Fruit fly (Drosophila melanogaster) whole organism, embryonic: Measurements from ENCODE around the gene Ptp99A.
A peak's percentile ranks its signal among the peaks of the same experiment; 100 is the strongest.

Experiments
- Atf3 ChIP-seq: fragments of 200-800 bp; sonication (Bioruptor generic); optimal IDR thresholded peaks from 3 replicates; lab custom pipeline; 2016; ENCODE audit warnings: missing biosample characterization, missing genetic modification characterization
- Bdp1 ChIP-seq: fragments of 200-800 bp; sonication (Bioruptor generic); optimal IDR thresholded peaks from 3 replicates; lab custom pipeline; 2016; ENCODE audit warnings: missing biosample characterization, missing genetic modification characterization
- CG10274 ChIP-seq: fragments of 200-800 bp; sonication (Bioruptor generic); optimal IDR thresholded peaks from 3 replicates; lab custom pipeline; 2017; ENCODE audit warnings: missing biosample characterization, mild to moderate bottlenecking, missing genetic modification characterization
- CG11085 ChIP-seq: fragments of 200-800 bp; sonication (Bioruptor generic); IDR thresholded peaks from 2 replicates; pipeline ENCODE4 v1.3.6; 2022; ENCODE audit warnings: missing biosample characterization, missing genetic modification characterization
- CG11723 ChIP-seq: fragments of 200-800 bp; sonication (Bioruptor generic); optimal IDR thresholded peaks from 2 replicates; lab custom pipeline; 2017; ENCODE audit warnings: missing biosample characterization, mild to moderate bottlenecking, missing genetic modification characterization
- CG12071 ChIP-seq: fragments of 200-800 bp; sonication (Bioruptor generic); optimal IDR thresholded peaks from 3 replicates; lab custom pipeline; 2018; ENCODE audit warnings: missing biosample characterization, mild to moderate bottlenecking, missing genetic modification characterization
- CG14014 ChIP-seq: fragments of 200-800 bp; sonication (Bioruptor generic); IDR thresholded peaks from 2 replicates; pipeline ENCODE4 v1.3.6; 2022; ENCODE audit warnings: missing biosample characterization, missing genetic modification characterization
- CG15269 ChIP-seq: fragments of 200-800 bp; sonication (Bioruptor generic); optimal IDR thresholded peaks from 2 replicates; lab custom pipeline; 2018; ENCODE audit warnings: missing biosample characterization, mild to moderate bottlenecking, missing genetic modification characterization, moderate library complexity
- CG17359 ChIP-seq: fragments of 200-800 bp; sonication (Bioruptor generic); optimal IDR thresholded peaks from 3 replicates; lab custom pipeline; 2018; ENCODE audit warnings: missing biosample characterization, mild to moderate bottlenecking, missing genetic modification characterization, moderate library complexity
- CG30431 ChIP-seq: fragments of 200-800 bp; sonication (Bioruptor generic); optimal IDR thresholded peaks from 2 replicates; lab custom pipeline; 2017; ENCODE audit warnings: missing biosample characterization, missing genetic modification characterization
- CG33557 ChIP-seq: fragments of 200-800 bp; sonication (Bioruptor generic); optimal IDR thresholded peaks from 2 replicates; lab custom pipeline; 2019; ENCODE audit warnings: missing biosample characterization, mild to moderate bottlenecking, missing genetic modification characterization, moderate library complexity
- CG3407 ChIP-seq: fragments of 200-800 bp; sonication (Bioruptor generic); optimal IDR thresholded peaks from 2 replicates; lab custom pipeline; 2018; ENCODE audit warnings: missing biosample characterization, mild to moderate bottlenecking, missing genetic modification characterization
- CG3847 ChIP-seq: fragments of 200-800 bp; sonication (Bioruptor generic); IDR thresholded peaks from 2 replicates; pipeline ENCODE4 v1.3.6; 2022; ENCODE audit warnings: missing biosample characterization, missing genetic modification characterization
- CG4282 ChIP-seq: fragments of 200-800 bp; sonication (Bioruptor generic); optimal IDR thresholded peaks from 2 replicates; lab custom pipeline; 2016; ENCODE audit warnings: missing biosample characterization, missing genetic modification characterization
- CG6175 ChIP-seq: fragments of 200-800 bp; sonication (Bioruptor generic); IDR thresholded peaks from 3 replicates; pipeline ENCODE4 v1.3.6; 2022; ENCODE audit warnings: missing biosample characterization, missing genetic modification characterization
- CG6791 ChIP-seq: fragments of 200-800 bp; sonication (Bioruptor generic); IDR thresholded peaks from 3 replicates; pipeline ENCODE4 v1.3.6; 2022; ENCODE audit warnings: missing biosample characterization, missing genetic modification characterization; ENCODE audit not compliant: partially characterized antibody
- CG7271 ChIP-seq: fragments of 200-800 bp; sonication (Bioruptor generic); optimal IDR thresholded peaks from 2 replicates; lab custom pipeline; 2018; ENCODE audit warnings: missing biosample characterization, mild to moderate bottlenecking, missing genetic modification characterization, moderate library complexity
- Camta ChIP-seq: fragments of 200-800 bp; sonication (Bioruptor generic); optimal IDR thresholded peaks from 2 replicates; lab custom pipeline; 2016; ENCODE audit warnings: missing biosample characterization, missing genetic modification characterization
- Chrac-16 ChIP-seq: fragments of 200-800 bp; sonication (Bioruptor generic); optimal IDR thresholded peaks from 3 replicates; lab custom pipeline; 2016; ENCODE audit warnings: missing biosample characterization, missing genetic modification characterization
- CkIIα-i1 ChIP-seq: fragments of 200-800 bp; sonication (Bioruptor generic); IDR thresholded peaks from 2 replicates; pipeline ENCODE4 v1.3.6; 2022; ENCODE audit warnings: missing biosample characterization, missing genetic modification characterization
- CoRest ChIP-seq: fragments of 200-800 bp; sonication (Bioruptor generic); optimal IDR thresholded peaks from 3 replicates; lab custom pipeline; 2018; ENCODE audit warnings: missing biosample characterization, mild to moderate bottlenecking, missing genetic modification characterization, moderate library complexity
- Dek ChIP-seq: fragments of 200-800 bp; sonication (Bioruptor generic); optimal IDR thresholded peaks from 3 replicates; lab custom pipeline; 2019; ENCODE audit warnings: missing biosample characterization, mild to moderate bottlenecking, missing genetic modification characterization, moderate library complexity
- ERR ChIP-seq: fragments of 200-800 bp; sonication (Bioruptor generic); optimal IDR thresholded peaks from 2 replicates; lab custom pipeline; 2016; ENCODE audit warnings: missing biosample characterization, missing genetic modification characterization
- Hsf ChIP-seq: fragments of 200-800 bp; sonication (Bioruptor generic); optimal IDR thresholded peaks from 3 replicates; lab custom pipeline; 2016; ENCODE audit warnings: missing biosample characterization, missing genetic modification characterization
- Jarid2 ChIP-seq: fragments of 200-800 bp; sonication (Bioruptor generic); optimal IDR thresholded peaks from 3 replicates; lab custom pipeline; 2017; ENCODE audit warnings: mild to moderate bottlenecking, missing biosample characterization, missing genetic modification reagents, missing genetic modification characterization
- Lim3 ChIP-seq: fragments of 200-800 bp; sonication (Bioruptor generic); IDR thresholded peaks from 2 replicates; pipeline ENCODE4 v1.3.6; 2022; ENCODE audit warnings: missing biosample characterization, missing genetic modification characterization
- Lpt ChIP-seq: fragments of >200 bp; optimal IDR thresholded peaks from 2 replicates; lab custom pipeline; 2018; ENCODE audit warnings: missing biosample characterization, missing genetic modification characterization
- MESR4 ChIP-seq: fragments of 200-800 bp; sonication (Bioruptor generic); optimal IDR thresholded peaks from 2 replicates; lab custom pipeline; 2018; ENCODE audit warnings: missing biosample characterization, mild to moderate bottlenecking, missing genetic modification characterization, moderate library complexity
- Med ChIP-seq: fragments of 200-800 bp; sonication (Bioruptor generic); peaks from one replicate; lab custom pipeline; 2016; ENCODE audit warnings: missing biosample characterization, missing genetic modification characterization, mild to moderate bottlenecking, inconsistent platforms, moderate library complexity
- Nf-YA ChIP-seq: fragments of 200-800 bp; sonication (Bioruptor generic); IDR thresholded peaks from 2 replicates; pipeline ENCODE4 v1.3.6; 2022; ENCODE audit warnings: missing biosample characterization, missing genetic modification characterization
- Rfx ChIP-seq: fragments of 200-800 bp; sonication (Bioruptor generic); IDR thresholded peaks from 2 replicates; pipeline ENCODE4 v1.3.6; 2022; ENCODE audit warnings: missing biosample characterization, missing genetic modification characterization
- Spps ChIP-seq: fragments of 200-800 bp; sonication (Bioruptor generic); optimal IDR thresholded peaks from 2 replicates; lab custom pipeline; 2018; ENCODE audit warnings: missing biosample characterization, mild to moderate bottlenecking, missing genetic modification characterization
- Trl ChIP-seq, 3 experiments: fragments of >200 bp in 2 of 3; fragments of 200-800 bp in 1 of 3; sonication (Bioruptor generic) in 1 of 3; optimal IDR thresholded peaks; 2 replicates in 1 of 3; 3 replicates in 2 of 3; lab custom pipeline; 2016 to 2017; ENCODE audit warnings: missing biosample characterization in 1 of 3, missing genetic modification characterization in 1 of 3
- Usf ChIP-seq: fragments of 200-800 bp; sonication (Bioruptor generic); optimal IDR thresholded peaks from 2 replicates; lab custom pipeline; 2017; ENCODE audit warnings: missing genotype, missing biosample characterization, missing genetic modification characterization
- YL-1 ChIP-seq: fragments of 200-800 bp; sonication (Bioruptor generic); optimal IDR thresholded peaks from 3 replicates; lab custom pipeline; 2017; ENCODE audit warnings: missing biosample characterization, mild to moderate bottlenecking, missing genetic modification characterization
- ab ChIP-seq: fragments of 200-800 bp; sonication (Bioruptor generic); optimal IDR thresholded peaks from 2 replicates; lab custom pipeline; 2016; ENCODE audit warnings: missing biosample characterization, missing genetic modification characterization
- bab2 ChIP-seq: fragments of 200-800 bp; sonication (Bioruptor generic); optimal IDR thresholded peaks from 2 replicates; lab custom pipeline; 2016; ENCODE audit warnings: missing biosample characterization, missing genetic modification characterization
- cas ChIP-seq: fragments of 200-800 bp; sonication (Bioruptor generic); IDR thresholded peaks from 2 replicates; pipeline ENCODE4 v1.3.6; 2022; ENCODE audit warnings: missing biosample characterization, missing genetic modification characterization
- da ChIP-seq: fragments of 200-800 bp; sonication (Bioruptor generic); optimal IDR thresholded peaks from 2 replicates; lab custom pipeline; 2016; ENCODE audit warnings: missing biosample characterization, missing genetic modification characterization
- emc ChIP-seq: fragments of 200-800 bp; sonication (Bioruptor generic); optimal IDR thresholded peaks from 2 replicates; lab custom pipeline; 2016; ENCODE audit warnings: missing biosample characterization, missing genetic modification characterization
- gcm2 ChIP-seq: fragments of 200-800 bp; sonication (Bioruptor generic); optimal IDR thresholded peaks from 2 replicates; lab custom pipeline; 2016; ENCODE audit warnings: missing biosample characterization, missing genetic modification characterization
- jumu ChIP-seq: fragments of 200-800 bp; sonication (Bioruptor generic); optimal IDR thresholded peaks from 3 replicates; lab custom pipeline; 2016; ENCODE audit warnings: missing biosample characterization, missing genetic modification characterization
- mirr ChIP-seq: fragments of 200-800 bp; sonication (Bioruptor generic); optimal IDR thresholded peaks from 3 replicates; lab custom pipeline; 2018; ENCODE audit warnings: missing biosample characterization, mild to moderate bottlenecking, missing genetic modification characterization
- pb ChIP-seq: fragments of 200-800 bp; sonication (Bioruptor generic); optimal IDR thresholded peaks from 3 replicates; lab custom pipeline; 2016; ENCODE audit warnings: missing biosample characterization, missing genetic modification characterization
- phol ChIP-seq: fragments of 200-800 bp; sonication (Bioruptor generic); optimal IDR thresholded peaks from 3 replicates; lab custom pipeline; 2018; ENCODE audit warnings: missing biosample characterization, mild to moderate bottlenecking, missing genetic modification characterization, moderate library complexity
- sim ChIP-seq: fragments of 200-800 bp; sonication (Bioruptor generic); IDR thresholded peaks from 2 replicates; pipeline ENCODE4 v1.3.6; 2022; ENCODE audit warnings: missing biosample characterization, missing genetic modification characterization
- sob ChIP-seq: fragments of 200-800 bp; sonication (Bioruptor generic); IDR thresholded peaks from 2 replicates; pipeline ENCODE4 v1.3.6; 2022; ENCODE audit warnings: missing biosample characterization, missing genetic modification characterization
- tgo ChIP-seq: fragments of 200-800 bp; sonication (Bioruptor generic); IDR thresholded peaks from 3 replicates; pipeline ENCODE4 v1.3.6; 2022; ENCODE audit warnings: missing biosample characterization, missing genetic modification characterization
- tio ChIP-seq: fragments of 200-800 bp; sonication (Bioruptor generic); optimal IDR thresholded peaks from 2 replicates; lab custom pipeline; 2017; ENCODE audit warnings: missing biosample characterization, missing genetic modification characterization, inconsistent platforms
- unpg ChIP-seq: fragments of 200-800 bp; sonication (Bioruptor generic); optimal IDR thresholded peaks from 3 replicates; lab custom pipeline; 2018; ENCODE audit warnings: missing biosample characterization, mild to moderate bottlenecking, missing genetic modification characterization, moderate library complexity
- usp ChIP-seq: fragments of >200 bp; optimal IDR thresholded peaks from 2 replicates; lab custom pipeline; 2017; ENCODE audit warnings: missing biosample characterization, missing genetic modification characterization
- zfh1 ChIP-seq: fragments of 200-800 bp; sonication (Bioruptor generic); IDR thresholded peaks from 3 replicates; pipeline ENCODE4 v1.3.6; 2022; ENCODE audit warnings: missing biosample characterization, missing genetic modification characterization

Ptp99A gene

DNA sequence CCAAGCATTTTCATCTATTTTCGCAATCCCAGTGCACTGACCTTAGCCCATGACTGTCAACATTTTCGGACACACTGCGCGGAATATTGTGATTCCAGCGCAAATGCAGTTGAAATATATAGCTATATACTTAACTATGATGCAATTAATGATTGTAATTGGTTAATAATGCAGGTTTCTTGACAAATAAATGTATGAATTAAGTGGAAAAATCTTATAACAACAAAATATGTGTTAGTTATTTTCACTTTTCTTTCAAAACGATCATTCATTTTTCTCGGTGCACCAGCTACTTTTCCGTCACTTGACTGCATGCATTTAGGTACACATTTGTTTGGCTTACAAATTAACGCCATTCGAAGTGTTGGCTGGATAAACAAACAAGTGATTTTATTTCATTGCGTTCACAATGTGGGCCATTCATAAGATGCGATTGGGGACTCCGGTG is 81.3 kb downstream of the Ptp99A start (continued):
- TF ChIP-seq MESR4 (no peak), usp (no peak), Hsf (GFP tag; lab: Kevin White, UChicago) (peak; percentile 65), tgo (no peak), CG10274 (no peak), gcm2 (GFP tag; lab: Kevin White, UChicago) (no peak), CG3847 (GFP tag; lab: Robert Waterston, UW) (no peak), mirr (GFP tag; lab: Kevin White, UChicago) (no peak), Chrac-16 (GFP tag; lab: Kevin White, UChicago) (no peak), Lim3 (GFP tag; lab: Robert Waterston, UW) (no peak), jumu (GFP tag; lab: Kevin White, UChicago) (peak; percentile 41), CG33557 (peak; percentile 49), CG7271 (tag; lab: Kevin White, UChicago) (peak; percentile 57), da (GFP tag; lab: Kevin White, UChicago) (peak; percentile 43), emc (GFP tag; lab: Kevin White, UChicago) (no peak), ERR (no peak), cas (no peak), Bdp1 (GFP tag; lab: Kevin White, UChicago) (no peak), CG6175 (GFP tag; lab: Robert Waterston, UW) (no peak), CG3407 (GFP tag; lab: Kevin White, UChicago) (peak; percentile 48), CkIIα-i1 (GFP tag; lab: Robert Waterston, UW) (no peak), Spps (peak; percentile 6), CG12071 (peak; percentile 26), Atf3 (GFP tag; lab: Kevin White, UChicago) (peak; percentile 35), bab2 (peak; percentile 57), Usf (GFP tag; lab: Kevin White, UChicago) (no peak), CG6791 (GFP tag; lab: Robert Waterston, UW) (no peak), phol (tag; lab: Kevin White, UChicago) (peak; percentile 77), CG14014 (no peak), sob (GFP tag; lab: Robert Waterston, UW) (no peak), CG11723 (GFP tag; lab: Kevin White, UChicago) (peak; percentile 17), CG17359 (tag; lab: Kevin White, UChicago) (peak; percentile 55), Jarid2 (peak; percentile 4), ab (GFP tag; lab: Kevin White, UChicago) (no peak), CG4282 (no peak), CG11085 (GFP tag; lab: Robert Waterston, UW) (no peak), YL-1 (GFP tag; lab: Kevin White, UChicago) (no peak), Nf-YA (GFP tag; lab: Robert Waterston, UW) (peak; percentile 17; the same call in 1 of the 2 replicates), zfh1 (GFP tag; lab: Robert Waterston, UW) (peak; percentile 49; the same call in 1 of the 3 replicates), Dek (peak; percentile 15), unpg (GFP tag; lab: Kevin White, UChicago) (peak; percentile 71), Camta (GFP tag; lab: Kevin White, UChicago) (no peak), CG30431 (GFP tag; lab: Kevin White, UChicago) (no peak), Med (peak; percentile 83), CoRest (peak; percentile 40), Trl (optimal IDR thresholded peaks at IDR 0.05; lab: Kevin White, UChicago) (no peak), Trl (GFP tag; optimal IDR thresholded peaks at IDR 0.05; lab: Kevin White, UChicago) (peak; percentile 29), CG15269 (tag; lab: Kevin White, UChicago) (peak; percentile 26), Rfx (GFP tag; lab: Robert Waterston, UW) (no peak; the same call in 1 of the 2 replicates), pb (GFP tag; lab: Kevin White, UChicago) (no peak), Lpt (GFP tag; lab: Kevin White, UChicago) (no peak), tio (GFP tag; lab: Kevin White, UChicago) (peak; percentile 45), sim (no peak)
